Worm (Caenorhabditis elegans) whole organism, L3 larva: ENCODE data around the gene ugt-41.

Experiments used
- R02D3.7 ChIP-seq: fragments of 150-350 bp; optimal IDR thresholded peaks from 2 replicates; lab custom pipeline; 2014; ENCODE audit warnings: missing biosample characterization, missing genetic modification characterization
- ZK546.5 ChIP-seq: sonication (generic microtip); optimal IDR thresholded peaks from 2 replicates; lab custom pipeline; 2017; ENCODE audit warnings: missing biosample characterization, missing genetic modification characterization
- aly-2 ChIP-seq: fragments of 150-350 bp; optimal IDR thresholded peaks from 2 replicates; lab custom pipeline; 2014; ENCODE audit warnings: missing biosample characterization, missing genetic modification characterization
- ama-1 ChIP-seq: fragments of 150-350 bp; optimal IDR thresholded peaks from 2 replicates; lab custom pipeline; 2018
- ceh-28 ChIP-seq: fragments of 150-350 bp; optimal IDR thresholded peaks from 2 replicates; lab custom pipeline; 2014; ENCODE audit warnings: missing biosample characterization, missing genetic modification reagents, missing genetic modification characterization
- ceh-9 ChIP-seq: sonication (generic microtip); optimal IDR thresholded peaks from 2 replicates; lab custom pipeline; 2018; ENCODE audit warnings: missing biosample characterization, missing genetic modification characterization
- egl-27 ChIP-seq: sonication (generic microtip); optimal IDR thresholded peaks from 4 replicates; lab custom pipeline; 2017; ENCODE audit warnings: missing biosample characterization, missing genetic modification reagents, missing genetic modification characterization
- egl-5 ChIP-seq: fragments of 150-350 bp; optimal IDR thresholded peaks from 2 replicates; lab custom pipeline; 2017; ENCODE audit warnings: missing biosample characterization, missing genetic modification reagents, missing genetic modification characterization, inconsistent platforms
- elt-1 ChIP-seq: fragments of 150-350 bp; optimal IDR thresholded peaks from 2 replicates; lab custom pipeline; 2014; ENCODE audit warnings: missing biosample characterization, missing genetic modification characterization
- elt-2 ChIP-seq: sonication (generic microtip); optimal IDR thresholded peaks from 2 replicates; lab custom pipeline; 2016; ENCODE audit warnings: missing genetic modification reagents, mild to moderate bottlenecking, missing genetic modification characterization, missing compliant biosample characterization
- elt-3 ChIP-seq, 3 experiments: fragments of 150-350 bp in 1 of 3; sonication (generic microtip) in 2 of 3; optimal IDR thresholded peaks; 2 replicates in 2 of 3; 4 replicates in 1 of 3; lab custom pipeline; 2014 to 2017; ENCODE audit warnings: missing biosample characterization in 3 of 3, missing genetic modification characterization in 3 of 3
- eor-1 ChIP-seq, 2 experiments: fragments of 150-350 bp; optimal IDR thresholded peaks; 2 replicates each; lab custom pipeline; 2014 to 2018; ENCODE audit warnings: missing biosample characterization in 2 of 2, missing genetic modification characterization in 2 of 2
- fkh-10 ChIP-seq: sonication (generic microtip); optimal IDR thresholded peaks from 2 replicates; lab custom pipeline; 2017; ENCODE audit warnings: missing biosample characterization, missing genetic modification reagents, missing genetic modification characterization
- fkh-2 ChIP-seq: fragments of 150-350 bp; optimal IDR thresholded peaks from 2 replicates; lab custom pipeline; 2014; ENCODE audit warnings: missing biosample characterization, missing genetic modification reagents, missing genetic modification characterization
- hmg-11 ChIP-seq: sonication (generic microtip); optimal IDR thresholded peaks from 2 replicates; lab custom pipeline; 2016; ENCODE audit warnings: missing genetic modification characterization, missing compliant biosample characterization
- jun-1 ChIP-seq: fragments of 150-350 bp; optimal IDR thresholded peaks from 2 replicates; lab custom pipeline; 2014; ENCODE audit warnings: missing biosample characterization, missing genetic modification reagents, missing genetic modification characterization
- lin-15B ChIP-seq: fragments of 150-350 bp; optimal IDR thresholded peaks from 2 replicates; lab custom pipeline; 2014; ENCODE audit warnings: missing biosample characterization, missing genetic modification characterization
- lin-39 ChIP-seq: fragments of 150-350 bp; optimal IDR thresholded peaks from 2 replicates; lab custom pipeline; 2018; ENCODE audit warnings: missing biosample characterization, missing genetic modification reagents, missing genetic modification characterization
- nfya-1 ChIP-seq: sonication (generic microtip); optimal IDR thresholded peaks from 2 replicates; lab custom pipeline; 2017; ENCODE audit warnings: missing genetic modification characterization, mild to moderate bottlenecking, missing compliant biosample characterization, antibody characterized with exemption, moderate library complexity; ENCODE audit not compliant: insufficient read depth
- nhr-12 ChIP-seq: fragments of 150-350 bp; optimal IDR thresholded peaks from 2 replicates; lab custom pipeline; 2014; ENCODE audit warnings: missing biosample characterization, missing genetic modification characterization
- nhr-23 ChIP-seq: fragments of 150-350 bp; optimal IDR thresholded peaks from 2 replicates; lab custom pipeline; 2014; ENCODE audit warnings: missing biosample characterization, missing genetic modification reagents, missing genetic modification characterization
- nhr-237 ChIP-seq: fragments of 150-350 bp; optimal IDR thresholded peaks from 2 replicates; lab custom pipeline; 2014; ENCODE audit warnings: missing biosample characterization, missing genetic modification characterization
- nhr-43 ChIP-seq: sonication (generic microtip); optimal IDR thresholded peaks from 2 replicates; lab custom pipeline; 2016; ENCODE audit warnings: mild to moderate bottlenecking, missing genetic modification characterization, missing compliant biosample characterization; ENCODE audit not compliant: poor library complexity, severe bottlenecking
- nhr-67 ChIP-seq: fragments of 150-350 bp; optimal IDR thresholded peaks from 2 replicates; lab custom pipeline; 2014; ENCODE audit warnings: missing biosample characterization, missing genetic modification characterization
- nhr-77 ChIP-seq: fragments of 150-350 bp; optimal IDR thresholded peaks from 2 replicates; lab custom pipeline; 2014; ENCODE audit warnings: missing biosample characterization, missing genetic modification characterization
- pha-4 ChIP-seq: fragments of 150-350 bp; optimal IDR thresholded peaks from 2 replicates; lab custom pipeline; 2014; ENCODE audit warnings: missing biosample characterization, missing genetic modification reagents, missing genetic modification characterization
- pqm-1 ChIP-seq: fragments of 150-350 bp; optimal IDR thresholded peaks from 2 replicates; lab custom pipeline; 2017; ENCODE audit warnings: missing biosample characterization, missing genetic modification characterization, inconsistent platforms
- sea-2 ChIP-seq: fragments of 150-350 bp; sonication (generic microtip); optimal IDR thresholded peaks from 4 replicates; lab custom pipeline; 2014; ENCODE audit warnings: missing biosample characterization, missing genetic modification reagents, missing genetic modification characterization
- skn-1 ChIP-seq: fragments of 150-350 bp; optimal IDR thresholded peaks from 2 replicates; lab custom pipeline; 2014; ENCODE audit warnings: missing biosample characterization, missing genetic modification characterization
- snpc-4 ChIP-seq: fragments of 150-350 bp; optimal IDR thresholded peaks from 2 replicates; lab custom pipeline; 2014; ENCODE audit warnings: missing biosample characterization, missing genetic modification characterization
- tbx-2 ChIP-seq: sonication (generic microtip); optimal IDR thresholded peaks from 2 replicates; lab custom pipeline; 2016; ENCODE audit warnings: mild to moderate bottlenecking, missing genetic modification characterization, missing compliant biosample characterization
- unc-39 ChIP-seq: sonication (generic microtip); optimal IDR thresholded peaks from 4 replicates; lab custom pipeline; 2017; ENCODE audit warnings: missing biosample characterization, missing genetic modification characterization
- unc-62 ChIP-seq: fragments of 150-350 bp; sonication (generic microtip); optimal IDR thresholded peaks from 4 replicates; lab custom pipeline; 2014; ENCODE audit warnings: missing biosample characterization, missing genetic modification reagents, missing genetic modification characterization
- zag-1 ChIP-seq: fragments of 150-350 bp; optimal IDR thresholded peaks from 2 replicates; lab custom pipeline; 2014; ENCODE audit warnings: missing biosample characterization, missing genetic modification characterization

ugt-41 gene

DNA sequence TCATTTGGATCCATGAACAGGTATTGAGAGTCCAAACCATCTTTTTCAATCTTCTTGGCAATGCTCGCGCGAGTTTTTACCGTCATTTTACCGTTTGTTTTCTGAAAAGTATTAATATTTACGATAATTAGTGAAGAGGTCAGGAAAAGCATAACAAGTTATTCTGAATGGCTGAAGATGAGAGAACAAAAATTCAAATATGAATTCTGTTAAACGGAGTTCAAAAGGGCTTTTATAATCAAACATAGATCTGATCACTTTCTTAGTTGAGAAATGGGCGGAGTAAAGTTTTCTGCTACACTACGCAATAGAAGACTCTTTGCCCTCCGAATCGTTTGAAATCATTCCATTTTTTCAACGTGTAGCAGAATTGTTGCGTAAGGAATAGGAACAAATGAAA, 10.3 kb downstream of the ugt-41 start, which contains the start of gene fat-7:
TSS of gene fat-7 (minus strand) at position 101 of the 400 bp plus-strand sequence.
- TF ChIP-seq ZK546.5 (tag; lab: Kevin White, UChicago), result no peak
- TF ChIP-seq pha-4, result no peak
- TF ChIP-seq elt-1, result no peak
- TF ChIP-seq unc-62 (GFP tag; lab: Kevin White, UChicago), result no peak
- no peak for TF ChIP-seq nhr-12 (tag; lab: Kevin White, UChicago)
- no peak for TF ChIP-seq snpc-4
- no peak for TF ChIP-seq nhr-43
- no peak for TF ChIP-seq elt-3 (tag; optimal IDR thresholded peaks at IDR 0.05; lab: Kevin White, UChicago)
- TF ChIP-seq ceh-28, result no peak
- TF ChIP-seq unc-39, result no peak
- no peak for TF ChIP-seq egl-5
- TF ChIP-seq eor-1 (tag; optimal IDR thresholded peaks at IDR 0.05; lab: Kevin White, UChicago), result no peak
- TF ChIP-seq hmg-11, result no peak
- TF ChIP-seq nhr-67 (tag; lab: Kevin White, UChicago), result no peak
- TF ChIP-seq nfya-1, result no peak
- no peak for TF ChIP-seq R02D3.7
- TF ChIP-seq fkh-10 (GFP tag; lab: Kevin White, UChicago), result no peak
- TF ChIP-seq zag-1 (tag; lab: Kevin White, UChicago), result no peak
- TF ChIP-seq ceh-9, result no peak
- TF ChIP-seq pqm-1 (tag; lab: Kevin White, UChicago), result no peak

DNA sequence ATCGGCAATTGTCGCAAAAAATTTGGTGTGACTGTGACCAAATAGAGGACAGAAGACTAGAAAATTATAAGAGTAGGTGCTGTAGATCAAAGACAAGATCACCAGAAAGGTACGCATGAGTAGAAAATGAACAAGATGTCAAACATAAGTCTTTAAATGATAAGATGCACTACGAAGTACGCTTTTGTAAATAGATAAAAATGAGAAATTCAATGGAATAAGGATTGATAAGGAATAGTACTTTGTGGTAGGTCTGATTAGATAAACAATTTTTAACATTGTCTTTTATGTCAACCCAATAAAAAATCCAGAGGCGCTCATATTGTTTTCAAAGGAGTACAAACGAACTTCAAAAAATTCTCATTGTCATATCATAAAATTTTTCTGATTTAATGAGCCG, 12.8 kb downstream of the ugt-41 start, which contains the start of gene F10D2.8:
TSS of gene F10D2.8 (minus strand) at position 145 of the 400 bp plus-strand sequence.
- TF ChIP-seq skn-1 (tag; lab: Kevin White, UChicago) (no peak), jun-1 (tag; lab: Kevin White, UChicago) (peak; percentile 21), nhr-77 (no peak), pha-4 (peak; percentile 35), nhr-237 (tag; lab: Kevin White, UChicago) (no peak), elt-2 (tag; lab: Kevin White, UChicago) (peak; percentile 89), ZK546.5 (tag; lab: Kevin White, UChicago) (no peak), tbx-2 (tag; lab: Kevin White, UChicago) (no peak), ama-1 (lab: Kevin White, UChicago) (no peak), egl-5 (no peak), fkh-10 (GFP tag; lab: Kevin White, UChicago) (no peak), nhr-23 (tag; lab: Kevin White, UChicago) (no peak), ceh-9 (no peak), pqm-1 (tag; lab: Kevin White, UChicago) (peak; percentile 95), lin-15B (tag; lab: Kevin White, UChicago) (no peak)

ce11 chrV:7147370-7147769, 16.0 kb downstream of the ugt-41 start, which contains the start of gene ugt-38:
Gene ugt-38 (minus strand): TSS chrV:7147470.
- TF ChIP-seq lin-39 (tag; lab: Kevin White, UChicago) (no peak), fkh-2 (no peak), sea-2 (GFP tag; lab: Kevin White, UChicago) (no peak)

DNA sequence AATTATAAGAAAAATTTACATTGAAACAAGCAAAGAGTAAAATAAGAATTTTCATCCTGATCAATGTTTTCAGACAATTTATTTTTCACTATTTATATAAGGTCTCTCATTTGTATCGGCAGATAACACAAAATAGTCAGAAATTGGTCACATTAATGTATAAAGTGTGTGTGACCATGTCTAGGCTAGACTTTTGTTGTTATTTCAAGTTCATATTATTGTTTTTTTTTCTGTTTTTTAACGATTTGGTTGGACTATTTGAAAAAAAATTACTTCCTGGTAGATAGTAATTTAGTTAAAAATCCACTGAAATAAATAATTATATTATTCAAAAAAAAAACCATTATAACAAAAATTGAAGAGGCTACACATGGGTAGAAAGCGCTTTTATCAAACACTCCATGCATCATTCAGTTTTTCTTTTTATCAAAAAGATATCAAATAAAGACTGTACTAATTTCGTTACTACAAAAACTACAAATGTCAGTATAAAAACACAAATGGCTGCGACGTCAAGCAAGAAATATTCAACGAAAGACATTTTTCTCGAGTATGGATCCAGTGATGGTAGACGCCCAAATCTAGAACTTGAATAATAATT, 18.0 kb downstream of the ugt-41 start, which contains the start of gene ugt-37:
TSS of gene ugt-37 (minus strand) at position 69 of the 601 bp plus-strand sequence.
- TF ChIP-seq aly-2 (tag; lab: Kevin White, UChicago) (no peak), elt-2 (tag; lab: Kevin White, UChicago) (peak; percentile 33), ceh-28 (no peak)

DNA sequence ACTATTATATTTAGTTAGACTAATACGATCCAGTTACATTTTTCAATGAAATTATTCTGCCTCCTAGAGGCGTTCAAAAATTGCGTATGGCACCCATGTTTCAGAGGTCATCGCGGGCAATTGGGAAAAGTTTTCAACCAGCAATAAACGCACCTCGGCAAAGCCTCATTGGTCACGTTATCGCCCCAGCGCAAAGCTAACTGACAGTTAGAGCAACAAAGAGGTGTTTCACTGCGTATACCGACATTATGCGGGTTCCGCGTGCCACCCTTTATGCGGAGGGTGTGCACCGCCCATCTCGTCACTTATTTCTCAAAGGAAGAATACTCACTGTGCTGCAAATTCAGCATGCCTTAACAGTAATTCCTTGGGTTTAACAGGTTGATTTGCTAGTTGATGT, 20.7 kb downstream of the ugt-41 start:
- peak; percentile 33 for TF ChIP-seq elt-2 (tag; lab: Kevin White, UChicago)
- no peak for TF ChIP-seq egl-27
- TF ChIP-seq pqm-1 (tag; lab: Kevin White, UChicago), result peak; percentile 46
- peak; percentile 68 for TF ChIP-seq snpc-4
